Worm (Caenorhabditis elegans): Measurements from ENCODE around the gene ppm-1.A.

- TF ChIP-seq nhr-77 (tag; optimal IDR thresholded peaks at IDR 0.05) (no peak), unc-62 (GFP tag; optimal IDR thresholded peaks at IDR 0.05) (no peak), skn-1 (tag; optimal IDR thresholded peaks at IDR 0.05) (no peak), R02D3.7 (tag; optimal IDR thresholded peaks at IDR 0.05) (no peak), ama-1 (optimal IDR thresholded peaks at IDR 0.05) (no peak), zag-1 (tag; optimal IDR thresholded peaks at IDR 0.05) (no peak), mdl-1 (tag; optimal IDR thresholded peaks at IDR 0.05) (no peak), nhr-11 (tag; optimal IDR thresholded peaks at IDR 0.05) (no peak)
These were observed 39.5 kb downstream of the ppm-1.A start, which contains the start of gene C35A5.4 for ce11 chrV:10496733-10497132.

Data from whole organism, L2 larva.